Fruit fly (Drosophila melanogaster) whole organism, embryonic: ENCODE measurements around the gene mRpL10.

ENCODE experiments used
- BtbVII ChIP-seq: fragments of 200-800 bp; sonication (Bioruptor generic); optimal IDR thresholded peaks from 3 replicates; lab custom pipeline; 2017; ENCODE audit warnings: missing biosample characterization, mild to moderate bottlenecking, missing genetic modification characterization
- CG11695 ChIP-seq: fragments of 200-800 bp; sonication (Bioruptor generic); IDR thresholded peaks from 3 replicates; pipeline ENCODE4 v1.3.6; 2022; ENCODE audit warnings: missing biosample characterization, missing genetic modification characterization
- CG11696 ChIP-seq: fragments of 200-800 bp; sonication (Bioruptor generic); IDR thresholded peaks from 2 replicates; pipeline ENCODE4 v1.3.6; 2022; ENCODE audit warnings: missing biosample characterization, missing genetic modification characterization
- CG12155 ChIP-seq: fragments of 200-800 bp; sonication (Bioruptor generic); optimal IDR thresholded peaks from 3 replicates; lab custom pipeline; 2016; ENCODE audit warnings: missing biosample characterization, missing genetic modification characterization
- CG13775 ChIP-seq: fragments of 200-800 bp; sonication (Bioruptor generic); optimal IDR thresholded peaks from 3 replicates; lab custom pipeline; 2017; ENCODE audit warnings: missing biosample characterization, mild to moderate bottlenecking, missing genetic modification characterization
- CG14441 ChIP-seq: fragments of 200-800 bp; sonication (Bioruptor generic); IDR thresholded peaks from 2 replicates; pipeline ENCODE4 v1.3.6; 2022; ENCODE audit warnings: missing biosample characterization, missing genetic modification characterization
- CG15011 ChIP-seq: fragments of 200-800 bp; sonication (Bioruptor generic); optimal IDR thresholded peaks from 3 replicates; lab custom pipeline; 2018; ENCODE audit warnings: missing biosample characterization, mild to moderate bottlenecking, missing genetic modification characterization
- CG15514 ChIP-seq: fragments of 200-800 bp; sonication (Bioruptor generic); optimal IDR thresholded peaks from 3 replicates; lab custom pipeline; 2017; ENCODE audit warnings: missing biosample characterization, missing genetic modification characterization, mild to moderate bottlenecking, moderate library complexity, missing genetic modification reagents
- CG17385 ChIP-seq: fragments of 200-800 bp; sonication (Bioruptor generic); optimal IDR thresholded peaks from 3 replicates; lab custom pipeline; 2018; ENCODE audit warnings: missing biosample characterization, mild to moderate bottlenecking, missing genetic modification characterization
- CG17612 ChIP-seq: fragments of 200-800 bp; sonication (Bioruptor generic); IDR thresholded peaks from 2 replicates; pipeline ENCODE4 v1.3.6; 2022; ENCODE audit warnings: missing biosample characterization, missing genetic modification characterization
- CG18599 ChIP-seq: fragments of 200-800 bp; sonication (Bioruptor generic); optimal IDR thresholded peaks from 3 replicates; lab custom pipeline; 2017; ENCODE audit warnings: missing biosample characterization, missing genetic modification characterization, mild to moderate bottlenecking, moderate library complexity, missing genetic modification reagents
- CG2120 ChIP-seq: fragments of 200-800 bp; sonication (Bioruptor generic); optimal IDR thresholded peaks from 3 replicates; lab custom pipeline; 2016; ENCODE audit warnings: missing biosample characterization, missing genetic modification characterization
- CG30403 ChIP-seq: fragments of 200-800 bp; sonication (Bioruptor generic); optimal IDR thresholded peaks from 3 replicates; lab custom pipeline; 2016; ENCODE audit warnings: missing biosample characterization, missing genetic modification characterization
- CG4730 ChIP-seq: fragments of 200-800 bp; sonication (Bioruptor generic); IDR thresholded peaks from 2 replicates; pipeline ENCODE4 v1.3.6; 2022; ENCODE audit warnings: missing biosample characterization, missing genetic modification characterization
- CG6689 ChIP-seq: fragments of 200-800 bp; sonication (Bioruptor generic); IDR thresholded peaks from 2 replicates; pipeline ENCODE4 v1.3.6; 2022; ENCODE audit warnings: missing biosample characterization, missing genetic modification characterization
- CG7556 ChIP-seq: fragments of 200-800 bp; sonication (Bioruptor generic); optimal IDR thresholded peaks from 2 replicates; lab custom pipeline; 2017; ENCODE audit warnings: missing biosample characterization, mild to moderate bottlenecking, missing genetic modification characterization
- CG8924 ChIP-seq: fragments of 200-800 bp; optimal IDR thresholded peaks from 3 replicates; lab custom pipeline; 2019; ENCODE audit warnings: missing biosample characterization, mild to moderate bottlenecking, missing genetic modification characterization, moderate library complexity
- CG9727 ChIP-seq: fragments of 200-800 bp; sonication (Bioruptor generic); optimal IDR thresholded peaks from 3 replicates; lab custom pipeline; 2017; ENCODE audit warnings: missing biosample characterization, mild to moderate bottlenecking, missing genetic modification characterization
- CG9817 ChIP-seq: fragments of 200-800 bp; sonication (Bioruptor generic); optimal IDR thresholded peaks from 2 replicates; lab custom pipeline; 2018; ENCODE audit warnings: missing biosample characterization, mild to moderate bottlenecking, missing genetic modification characterization, moderate library complexity
- D19A ChIP-seq: fragments of 200-800 bp; optimal IDR thresholded peaks from 3 replicates; lab custom pipeline; 2019; ENCODE audit warnings: missing biosample characterization, mild to moderate bottlenecking, missing genetic modification characterization, moderate library complexity
- Dbx ChIP-seq: fragments of 200-800 bp; sonication (Bioruptor generic); IDR thresholded peaks from 3 replicates; pipeline ENCODE4 v1.3.6; 2022; ENCODE audit warnings: missing biosample characterization, missing genetic modification characterization
- Drgx ChIP-seq: fragments of 200-800 bp; sonication (Bioruptor generic); IDR thresholded peaks from 2 replicates; pipeline ENCODE4 v1.3.6; 2022; ENCODE audit warnings: missing biosample characterization, missing genetic modification characterization
- E2f1 ChIP-seq: fragments of 200-800 bp; sonication (Bioruptor generic); IDR thresholded peaks from 2 replicates; pipeline ENCODE4 v1.3.6; 2022; ENCODE audit warnings: missing biosample characterization, missing genetic modification characterization
- Fer1 ChIP-seq: fragments of 200-800 bp; sonication (Bioruptor generic); optimal IDR thresholded peaks from 2 replicates; lab custom pipeline; 2017; ENCODE audit warnings: missing biosample characterization, mild to moderate bottlenecking, missing genetic modification characterization
- Fer3 ChIP-seq: fragments of 200-800 bp; sonication (Bioruptor generic); optimal IDR thresholded peaks from 2 replicates; lab custom pipeline; 2018; ENCODE audit warnings: missing biosample characterization, mild to moderate bottlenecking, missing genetic modification characterization, moderate library complexity
- Nf-YC ChIP-seq: fragments of 200-800 bp; optimal IDR thresholded peaks from 3 replicates; lab custom pipeline; 2019; ENCODE audit warnings: missing biosample characterization, mild to moderate bottlenecking, missing genetic modification characterization, moderate library complexity
- Oli ChIP-seq: fragments of 200-800 bp; sonication (Bioruptor generic); optimal IDR thresholded peaks from 2 replicates; lab custom pipeline; 2018; ENCODE audit warnings: missing biosample characterization, mild to moderate bottlenecking, missing genetic modification characterization, moderate library complexity
- Pdp1 ChIP-seq, 2 experiments: fragments of 200-800 bp; sonication (Bioruptor generic); optimal IDR thresholded peaks; 3 replicates each; lab custom pipeline; 2016; ENCODE audit warnings: missing biosample characterization in 2 of 2, missing genetic modification characterization in 2 of 2, mild to moderate bottlenecking in 1 of 2, moderate library complexity in 1 of 2
- Ssrp ChIP-seq: fragments of 200-800 bp; sonication (Bioruptor generic); optimal IDR thresholded peaks from 2 replicates; lab custom pipeline; 2018; ENCODE audit warnings: missing biosample characterization, mild to moderate bottlenecking, missing genetic modification characterization, moderate library complexity
- Xbp1 ChIP-seq: fragments of 200-800 bp; sonication (Bioruptor generic); optimal IDR thresholded peaks from 3 replicates; lab custom pipeline; 2016; ENCODE audit warnings: missing biosample characterization, mild to moderate bottlenecking, missing genetic modification characterization
- al ChIP-seq: fragments of 200-800 bp; sonication (Bioruptor generic); IDR thresholded peaks from 2 replicates; pipeline ENCODE4 v1.3.6; 2022; ENCODE audit warnings: missing biosample characterization, missing genetic modification characterization
- ap ChIP-seq: fragments of 200-800 bp; sonication (Bioruptor generic); IDR thresholded peaks from 2 replicates; pipeline ENCODE4 v1.3.6; 2022; ENCODE audit warnings: missing biosample characterization, missing genetic modification characterization
- da ChIP-seq: fragments of 200-800 bp; sonication (Bioruptor generic); optimal IDR thresholded peaks from 2 replicates; lab custom pipeline; 2016; ENCODE audit warnings: missing biosample characterization, missing genetic modification characterization
- danr ChIP-seq: fragments of 200-800 bp; sonication (Bioruptor generic); IDR thresholded peaks from 2 replicates; pipeline ENCODE4 v1.3.6; 2022; ENCODE audit warnings: missing biosample characterization, missing genetic modification characterization
- dysf ChIP-seq: fragments of 200-800 bp; sonication (Bioruptor generic); IDR thresholded peaks from 3 replicates; pipeline ENCODE4 v1.3.6; 2022; ENCODE audit warnings: missing biosample characterization, missing genetic modification characterization
- esg ChIP-seq: fragments of 200-800 bp; sonication (Bioruptor generic); conservative IDR thresholded peaks from 2 replicates; pipeline ENCODE4 v1.3.6; 2022; ENCODE audit warnings: missing biosample characterization, missing genetic modification characterization
- ftz-f1 ChIP-seq: fragments of 200-800 bp; sonication (Bioruptor generic); optimal IDR thresholded peaks from 2 replicates; lab custom pipeline; 2016; ENCODE audit warnings: missing biosample characterization, missing genetic modification characterization
- gro ChIP-seq: fragments of 200-800 bp; sonication (Bioruptor generic); optimal IDR thresholded peaks from 2 replicates; lab custom pipeline; 2016; ENCODE audit warnings: missing biosample characterization, missing genetic modification characterization
- hkb ChIP-seq, 2 experiments: fragments of 200-800 bp in 1 of 2; fragments of >200 bp in 1 of 2; sonication (Bioruptor generic) in 1 of 2; IDR thresholded peaks in 1 of 2; optimal IDR thresholded peaks in 1 of 2; 2 replicates each; pipeline versions ENCODE4 v1.3.6 to Lab custom; 2017 to 2022; ENCODE audit warnings: missing biosample characterization in 1 of 2, missing genetic modification characterization in 1 of 2
- klu ChIP-seq: fragments of 200-800 bp; sonication (Bioruptor generic); IDR thresholded peaks from 2 replicates; pipeline ENCODE4 v1.3.6; 2022; ENCODE audit warnings: missing biosample characterization, missing genetic modification characterization
- lab ChIP-seq: fragments of 200-800 bp; sonication (Bioruptor generic); optimal IDR thresholded peaks from 3 replicates; lab custom pipeline; 2017; ENCODE audit warnings: missing biosample characterization, missing genetic modification characterization, mild to moderate bottlenecking, moderate library complexity, missing genetic modification reagents
- lilli ChIP-seq: fragments of 200-800 bp; sonication (Bioruptor generic); optimal IDR thresholded peaks from 3 replicates; lab custom pipeline; 2016; ENCODE audit warnings: missing biosample characterization, missing genetic modification characterization
- org-1 ChIP-seq: fragments of 200-800 bp; sonication (Bioruptor generic); optimal IDR thresholded peaks from 2 replicates; lab custom pipeline; 2017; ENCODE audit warnings: missing biosample characterization, missing genetic modification characterization
- run ChIP-seq: fragments of 200-800 bp; sonication (Bioruptor generic); optimal IDR thresholded peaks from 3 replicates; lab custom pipeline; 2018; ENCODE audit warnings: missing biosample characterization, mild to moderate bottlenecking, missing genetic modification characterization
- sisA ChIP-seq: fragments of 200-800 bp; sonication (Bioruptor generic); IDR thresholded peaks from 2 replicates; pipeline ENCODE4 v1.3.6; 2022; ENCODE audit warnings: missing biosample characterization, missing genetic modification characterization
- slp2 ChIP-seq: fragments of 200-800 bp; sonication (Bioruptor generic); optimal IDR thresholded peaks from 2 replicates; lab custom pipeline; 2016; ENCODE audit warnings: missing biosample characterization, missing genetic modification characterization
- tgo ChIP-seq: fragments of 200-800 bp; sonication (Bioruptor generic); IDR thresholded peaks from 3 replicates; pipeline ENCODE4 v1.3.6; 2022; ENCODE audit warnings: missing biosample characterization, missing genetic modification characterization
- ttk ChIP-seq: fragments of 200-800 bp; sonication (Bioruptor generic); IDR thresholded peaks from 2 replicates; pipeline ENCODE4 v2.1.2; 2022; ENCODE audit warnings: missing biosample characterization, missing genetic modification characterization
- z ChIP-seq: fragments of 200-800 bp; sonication (Bioruptor generic); IDR thresholded peaks from 3 replicates; pipeline ENCODE4 v1.3.6; 2022; ENCODE audit warnings: missing biosample characterization, missing genetic modification characterization
- zf30C ChIP-seq: fragments of 200-800 bp; sonication (Bioruptor generic); optimal IDR thresholded peaks from 3 replicates; lab custom pipeline; 2018; ENCODE audit warnings: missing biosample characterization, mild to moderate bottlenecking, missing genetic modification characterization

Gene mRpL10

dm6 chr2L:243819-244218, 40.2 kb downstream of the mRpL10 start (continued):
- TF ChIP-seq danr (GFP tag; lab: Robert Waterston, UW) (0 out of 2 replicates have a peak, but pooled peaks have one; percentile 7), CG18599 (GFP tag; lab: Kevin White, UChicago) (peak; percentile 67), CG4730 (GFP tag; lab: Robert Waterston, UW) (peak; percentile 44; the same call in 1 of the 2 replicates), lab (GFP tag; lab: Kevin White, UChicago) (peak; percentile 53), dysf (GFP tag; lab: Robert Waterston, UW) (peak; percentile 52; the same call in 2 of the 3 replicates), CG6689 (GFP tag; lab: Robert Waterston, UW) (peak; percentile 36; the same call in 1 of the 2 replicates), CG7556 (peak; percentile 40), z (no peak), Drgx (GFP tag; lab: Robert Waterston, UW) (peak; percentile 83), D19A (no peak), al (GFP tag; lab: Robert Waterston, UW) (peak; percentile 34; the same call in 1 of the 2 replicates), gro (no peak), sisA (GFP tag; lab: Robert Waterston, UW) (0 out of 2 replicates have a peak, but pooled peaks have one; percentile 33), run (tag; lab: Kevin White, UChicago) (no peak), CG14441 (GFP tag; lab: Robert Waterston, UW) (peak; percentile 54; the same call in 1 of the 2 replicates), klu (GFP tag; lab: Robert Waterston, UW) (0 out of 2 replicates have a peak, but pooled peaks have one; percentile 16), CG9727 (GFP tag; lab: Kevin White, UChicago) (peak; percentile 23), Pdp1 (GFP tag; optimal IDR thresholded peaks at IDR 0.05; lab: Kevin White, UChicago) (peak in 1 of 2 experiments; percentile 8), lilli (GFP tag; lab: Kevin White, UChicago) (peak; percentile 34), CG30403 (GFP tag; lab: Kevin White, UChicago) (peak; percentile 35), slp2 (GFP tag; lab: Kevin White, UChicago) (no peak), CG9817 (tag; lab: Kevin White, UChicago) (peak; percentile 24), CG12155 (GFP tag; lab: Kevin White, UChicago) (no peak), Fer1 (GFP tag; lab: Kevin White, UChicago) (peak; percentile 21), BtbVII (GFP tag; lab: Kevin White, UChicago) (peak; percentile 24), CG15011 (GFP tag; lab: Kevin White, UChicago) (peak; percentile 35), Dbx (GFP tag; lab: Robert Waterston, UW) (0 out of 3 replicates have a peak, but pooled peaks have one; percentile 13), CG17612 (GFP tag; lab: Robert Waterston, UW) (no peak), Ssrp (tag; lab: Kevin White, UChicago) (peak; percentile 6), CG2120 (GFP tag; lab: Kevin White, UChicago) (peak; percentile 66), da (GFP tag; lab: Kevin White, UChicago) (no peak), Fer3 (peak; percentile 28), Xbp1 (GFP tag; lab: Kevin White, UChicago) (peak; percentile 9), ftz-f1 (GFP tag; lab: Kevin White, UChicago) (no peak), CG17385 (peak; percentile 24), CG15514 (GFP tag; lab: Kevin White, UChicago) (peak; percentile 29), E2f1 (GFP tag; lab: Robert Waterston, UW) (0 out of 2 replicates have a peak, but pooled peaks have one; percentile 6), zf30C (GFP tag; lab: Kevin White, UChicago) (no peak), ap (peak; percentile 35; the same call in 1 of the 2 replicates), tgo (GFP tag; lab: Robert Waterston, UW) (peak; percentile 55; the same call in 1 of the 3 replicates), CG11696 (0 out of 2 replicates have a peak, but pooled peaks have one; percentile 24), Nf-YC (tag; lab: Kevin White, UChicago) (peak; percentile 88), CG8924 (tag; lab: Kevin White, UChicago) (no peak), hkb (optimal IDR thresholded peaks at IDR 0.05; lab: Kevin White, UChicago) (no peak), hkb (GFP tag; IDR thresholded peaks at IDR 0.05; lab: Robert Waterston, UW) (peak; percentile 15; the same call in 1 of the 2 replicates), CG11695 (GFP tag; lab: Robert Waterston, UW) (peak; percentile 35; the same call in 1 of the 3 replicates), esg (peak; percentile 20; the same call in 1 of the 2 replicates), CG13775 (peak; percentile 9), ttk (GFP tag; lab: Robert Waterston, UW) (0 out of 2 replicates have a peak, but pooled peaks have one; percentile 27), org-1 (GFP tag; lab: Kevin White, UChicago) (no peak), Oli (tag; lab: Kevin White, UChicago) (peak; percentile 16)
